Fruit fly (Drosophila melanogaster) whole organism, wandering third instar larva: ENCODE measurements around the gene CG34265.

Experiments used
- Dfd ChIP-seq: fragments of >200 bp; optimal IDR thresholded peaks from 2 replicates; lab custom pipeline; 2017; ENCODE audit warnings: missing biosample characterization, missing genetic modification characterization
- Dif ChIP-seq: fragments of 200-275, 200-300 bp; sonication (Bioruptor generic); optimal IDR thresholded peaks from 2 replicates; lab custom pipeline; 2018; ENCODE audit warnings: missing biosample characterization, missing genetic modification characterization; ENCODE audit not compliant: partially characterized antibody
- Hnf4 ChIP-seq: fragments of 200-800 bp; sonication (Bioruptor generic); optimal IDR thresholded peaks from 2 replicates; lab custom pipeline; 2016; ENCODE audit warnings: missing biosample characterization, mild to moderate bottlenecking, missing genetic modification characterization
- Myc ChIP-seq: fragments of >200 bp; optimal IDR thresholded peaks from 2 replicates; lab custom pipeline; 2017
- OdsH ChIP-seq: fragments of 200-800 bp; sonication (Bioruptor generic); optimal IDR thresholded peaks from 2 replicates; lab custom pipeline; 2016; ENCODE audit warnings: missing biosample characterization, mild to moderate bottlenecking, missing genetic modification characterization
- Vsx2 ChIP-seq: fragments of 200-300, 225-300 bp; sonication (Bioruptor generic); optimal IDR thresholded peaks from 2 replicates; lab custom pipeline; 2018; ENCODE audit warnings: missing biosample characterization, missing genetic modification characterization; ENCODE audit not compliant: partially characterized antibody
- rgr ChIP-seq: fragments of 200-800 bp; sonication (Bioruptor generic); optimal IDR thresholded peaks from 3 replicates; lab custom pipeline; 2016; ENCODE audit warnings: missing biosample characterization, mild to moderate bottlenecking, missing genetic modification characterization
- sage ChIP-seq: fragments of 200-800 bp; sonication (Bioruptor generic); optimal IDR thresholded peaks from 2 replicates; lab custom pipeline; 2016; ENCODE audit warnings: missing biosample characterization, mild to moderate bottlenecking, missing genetic modification characterization
- usp ChIP-seq: fragments of >200 bp; optimal IDR thresholded peaks from 2 replicates; lab custom pipeline; 2017; ENCODE audit warnings: missing biosample characterization, missing genetic modification characterization
- woc ChIP-seq: sonication (Bioruptor generic); optimal IDR thresholded peaks from 2 replicates; lab custom pipeline; 2016; ENCODE audit warnings: missing biosample characterization, mild to moderate bottlenecking, missing genetic modification characterization

CG34265 gene

dm6 chr3L:3314696-3315095 lies 46.4 kb downstream of the CG34265 start, which contains the start of gene Drsl3:
TSS of gene Drsl3 (plus strand) at chr3L:3314996.
- no peak for TF ChIP-seq OdsH
- no peak for TF ChIP-seq Dif
- TF ChIP-seq woc (GFP tag; lab: Kevin White, UChicago): no peak
- no peak for TF ChIP-seq Vsx2 (GFP tag; lab: Kevin White, UChicago)
- no peak for TF ChIP-seq sage
- no peak for TF ChIP-seq Dfd (GFP tag; lab: Kevin White, UChicago)
- TF ChIP-seq, all 38 proteins: peak for 0

- TF ChIP-seq Hnf4 (GFP tag; lab: Kevin White, UChicago) (peak; percentile 9), Myc (lab: Kevin White, UChicago) (peak; percentile 68), rgr (GFP tag; lab: Kevin White, UChicago) (no peak)
Observed at dm6 chr3L:3315288-3315687, 47.0 kb downstream of the CG34265 start, which contains the start of gene Drsl4. TSS of gene Drsl4 (plus strand) at chr3L:3315620.

- peak; percentile 24 for TF ChIP-seq Myc (lab: Kevin White, UChicago)
- no peak for TF ChIP-seq usp
- no peak for TF ChIP-seq sage
- no peak for TF ChIP-seq OdsH
Observed at dm6 chr3L:3316441-3316840, 48.2 kb downstream of the CG34265 start, which contains the start of gene Drsl5. TSS of gene Drsl5 (plus strand) at chr3L:3316781.
